Worm (Caenorhabditis elegans) whole organism, mixed stage, embryonic: ENCODE measurements around the gene heri-1.
A peak's percentile ranks its signal among the peaks of the same experiment; 100 is the strongest.

Experiments
- bed-3 ChIP-seq: fragments of 200-800 bp; sonication (Bioruptor generic); optimal IDR thresholded peaks from 3 replicates; lab custom pipeline; 2018; ENCODE audit warnings: mild to moderate bottlenecking, missing genetic modification characterization, moderate library complexity, missing compliant biosample characterization
- ceh-39 ChIP-seq: fragments of 150-350 bp; optimal IDR thresholded peaks from 2 replicates; lab custom pipeline; 2014; ENCODE audit warnings: missing biosample characterization, missing genetic modification characterization
- ceh-83 ChIP-seq: fragments of 200-800 bp; sonication (Bioruptor generic); optimal IDR thresholded peaks from 2 replicates; lab custom pipeline; 2018; ENCODE audit warnings: mild to moderate bottlenecking, missing genetic modification characterization, missing compliant biosample characterization
- ces-1 ChIP-seq: fragments of 150-350 bp; optimal IDR thresholded peaks from 2 replicates; lab custom pipeline; 2014; ENCODE audit warnings: missing biosample characterization, missing genetic modification reagents, missing genetic modification characterization
- ham-2 ChIP-seq: fragments of 200-800 bp; sonication (Bioruptor generic); optimal IDR thresholded peaks from 2 replicates; lab custom pipeline; 2018; ENCODE audit warnings: mild to moderate bottlenecking, missing genetic modification characterization, missing compliant biosample characterization
- mab-5 ChIP-seq: fragments of 150-350 bp; optimal IDR thresholded peaks from 2 replicates; lab custom pipeline; 2014; ENCODE audit warnings: missing biosample characterization, missing genetic modification characterization
- nhr-12 ChIP-seq: fragments of 150-350 bp; optimal IDR thresholded peaks from 2 replicates; lab custom pipeline; 2014; ENCODE audit warnings: missing biosample characterization, missing genetic modification characterization
- nhr-2 ChIP-seq: fragments of 150-350 bp; optimal IDR thresholded peaks from 2 replicates; lab custom pipeline; 2014; ENCODE audit warnings: missing biosample characterization, missing genetic modification characterization
- nhr-76 ChIP-seq: sonication (generic microtip); optimal IDR thresholded peaks from 2 replicates; lab custom pipeline; 2017; ENCODE audit warnings: missing biosample characterization, missing genetic modification characterization
- pha-4 ChIP-seq: fragments of 150-350 bp; optimal IDR thresholded peaks from 2 replicates; lab custom pipeline; 2018; ENCODE audit warnings: missing biosample characterization, missing genetic modification reagents, missing genetic modification characterization
- unc-62 ChIP-seq: fragments of 150-350 bp; optimal IDR thresholded peaks from 2 replicates; lab custom pipeline; 2014; ENCODE audit warnings: missing biosample characterization, missing genetic modification reagents, missing genetic modification characterization
- zip-8 ChIP-seq: fragments of 150-350 bp; optimal IDR thresholded peaks from 2 replicates; lab custom pipeline; 2014; ENCODE audit warnings: missing biosample characterization, missing genetic modification characterization

DNA sequence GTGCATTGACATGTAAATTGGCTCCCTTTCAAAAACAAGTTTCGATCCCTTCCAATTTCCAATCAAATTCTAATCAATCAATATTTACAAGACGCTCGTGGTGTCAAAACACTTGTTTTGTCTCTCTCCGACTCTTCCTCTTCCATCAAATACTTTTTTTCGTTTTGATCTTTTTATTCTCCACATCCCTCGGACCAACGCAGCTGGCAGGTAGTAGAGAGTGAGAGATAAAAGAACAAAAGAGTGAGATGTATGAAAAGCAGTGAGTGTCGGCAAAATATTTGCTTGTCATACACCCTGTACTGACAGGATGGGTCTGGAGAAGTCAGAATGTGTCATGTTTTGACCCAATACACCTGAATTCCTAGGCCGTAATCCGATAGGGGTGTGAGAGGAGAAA, 23.7 kb upstream of the heri-1 start:
- TF ChIP-seq ham-2 (no peak), nhr-2 (tag; lab: Kevin White, UChicago) (no peak), nhr-76 (tag; lab: Kevin White, UChicago) (no peak), ceh-39 (tag; lab: Kevin White, UChicago) (no peak), mab-5 (tag; lab: Kevin White, UChicago) (no peak), unc-62 (GFP tag; lab: Kevin White, UChicago) (peak; percentile 78), ceh-83 (GFP tag; lab: Kevin White, UChicago) (no peak), nhr-12 (tag; lab: Kevin White, UChicago) (no peak), bed-3 (GFP tag; lab: Kevin White, UChicago) (no peak), pha-4 (tag; lab: Kevin White, UChicago) (no peak), ces-1 (GFP tag; lab: Kevin White, UChicago) (no peak), zip-8 (tag; lab: Kevin White, UChicago) (no peak)
